Fruit fly (Drosophila melanogaster) whole organism, embryonic: ENCODE results near the gene CG9302.

Experiments used
- Aef1 ChIP-seq: fragments of 200-800 bp; sonication (Bioruptor generic); IDR thresholded peaks from 3 replicates; pipeline ENCODE4 v1.3.6; 2022; ENCODE audit warnings: missing biosample characterization, missing genetic modification characterization
- B-H2 ChIP-seq: fragments of 200-800 bp; sonication (Bioruptor generic); optimal IDR thresholded peaks from 2 replicates; lab custom pipeline; 2018; ENCODE audit warnings: missing biosample characterization, mild to moderate bottlenecking, missing genetic modification characterization
- BEAF-32 ChIP-seq: fragments of 200-800 bp; sonication (Bioruptor generic); optimal IDR thresholded peaks from 3 replicates; lab custom pipeline; 2017; ENCODE audit warnings: missing biosample characterization, missing genetic modification characterization, mild to moderate bottlenecking, moderate library complexity, missing genetic modification reagents
- CG10654 ChIP-seq: fragments of 200-800 bp; sonication (Bioruptor generic); optimal IDR thresholded peaks from 2 replicates; lab custom pipeline; 2016; ENCODE audit warnings: missing biosample characterization, missing genetic modification characterization
- CG12659 ChIP-seq: fragments of 200-800 bp; sonication (Bioruptor generic); optimal IDR thresholded peaks from 3 replicates; lab custom pipeline; 2017; ENCODE audit warnings: mild to moderate bottlenecking, missing biosample characterization, missing genetic modification reagents, missing genetic modification characterization
- CG13775 ChIP-seq: fragments of 200-800 bp; sonication (Bioruptor generic); optimal IDR thresholded peaks from 3 replicates; lab custom pipeline; 2017; ENCODE audit warnings: missing biosample characterization, mild to moderate bottlenecking, missing genetic modification characterization
- CG15696 ChIP-seq: fragments of 200-800 bp; sonication (Bioruptor generic); optimal IDR thresholded peaks from 2 replicates; lab custom pipeline; 2019; ENCODE audit warnings: missing biosample characterization, mild to moderate bottlenecking, missing genetic modification characterization, moderate library complexity
- CG17829 ChIP-seq: fragments of 200-800 bp; optimal IDR thresholded peaks from 2 replicates; lab custom pipeline; 2019; ENCODE audit warnings: missing biosample characterization, mild to moderate bottlenecking, missing genetic modification characterization, moderate library complexity
- CG2120 ChIP-seq: fragments of 200-800 bp; sonication (Bioruptor generic); optimal IDR thresholded peaks from 3 replicates; lab custom pipeline; 2016; ENCODE audit warnings: missing biosample characterization, missing genetic modification characterization
- CG32532 ChIP-seq: fragments of 200-800 bp; sonication (Bioruptor generic); IDR thresholded peaks from 2 replicates; pipeline ENCODE4 v1.3.6; 2022; ENCODE audit warnings: missing biosample characterization, missing genetic modification characterization
- CG32767 ChIP-seq: fragments of 200-800 bp; sonication (Bioruptor generic); IDR thresholded peaks from 2 replicates; pipeline ENCODE4 v1.3.6; 2022; ENCODE audit warnings: missing biosample characterization, missing genetic modification characterization
- CG4328 ChIP-seq: fragments of 200-800 bp; sonication (Bioruptor generic); optimal IDR thresholded peaks from 3 replicates; lab custom pipeline; 2017; ENCODE audit warnings: missing biosample characterization, missing genetic modification reagents, missing genetic modification characterization
- CG4360 ChIP-seq: fragments of 200-800 bp; sonication (Bioruptor generic); IDR thresholded peaks from 2 replicates; pipeline ENCODE4 v1.3.6; 2022; ENCODE audit warnings: missing biosample characterization, missing genetic modification characterization
- CG6689 ChIP-seq: fragments of 200-800 bp; sonication (Bioruptor generic); IDR thresholded peaks from 2 replicates; pipeline ENCODE4 v1.3.6; 2022; ENCODE audit warnings: missing biosample characterization, missing genetic modification characterization
- CG7928 ChIP-seq: fragments of 200-800 bp; sonication (Bioruptor generic); optimal IDR thresholded peaks from 2 replicates; lab custom pipeline; 2017; ENCODE audit warnings: missing biosample characterization, mild to moderate bottlenecking, missing genetic modification characterization
- CG8281 ChIP-seq: fragments of 200-800 bp; sonication (Bioruptor generic); optimal IDR thresholded peaks from 2 replicates; lab custom pipeline; 2018; ENCODE audit warnings: missing biosample characterization, mild to moderate bottlenecking, missing genetic modification characterization, moderate library complexity
- CG8359 ChIP-seq: fragments of 200-800 bp; sonication (Bioruptor generic); optimal IDR thresholded peaks from 2 replicates; lab custom pipeline; 2017; ENCODE audit warnings: missing biosample characterization, mild to moderate bottlenecking, missing genetic modification characterization, borderline replicate concordance
- CG8478 ChIP-seq: fragments of >200 bp; optimal IDR thresholded peaks from 2 replicates; lab custom pipeline; 2018
- CG9215 ChIP-seq: fragments of 200-800 bp; sonication (Bioruptor generic); IDR thresholded peaks from 2 replicates; pipeline ENCODE4 v1.3.6; 2022; ENCODE audit warnings: missing biosample characterization, missing genetic modification characterization
- D ChIP-seq, 2 experiments: fragments of 200-800 bp in 1 of 2; fragments of >200 bp in 1 of 2; sonication (Bioruptor generic) in 1 of 2; optimal IDR thresholded peaks; 2 replicates in 1 of 2; 3 replicates in 1 of 2; lab custom pipeline; 2017; ENCODE audit warnings: mild to moderate bottlenecking in 1 of 2, missing biosample characterization in 1 of 2, missing genetic modification characterization in 1 of 2, missing genetic modification reagents in 1 of 2
- Dbx ChIP-seq: fragments of 200-800 bp; sonication (Bioruptor generic); IDR thresholded peaks from 3 replicates; pipeline ENCODE4 v1.3.6; 2022; ENCODE audit warnings: missing biosample characterization, missing genetic modification characterization
- E2f2 ChIP-seq: fragments of 200-800 bp; sonication (Bioruptor generic); IDR thresholded peaks from 2 replicates; pipeline ENCODE4 v1.3.6; 2022; ENCODE audit warnings: missing biosample characterization, missing genetic modification characterization
- H2.0 ChIP-seq: fragments of 200-800 bp; sonication (Bioruptor generic); IDR thresholded peaks from 2 replicates; pipeline ENCODE4 v1.3.6; 2022; ENCODE audit warnings: missing biosample characterization, missing genetic modification characterization
- HHEX ChIP-seq: fragments of 200-800 bp; sonication (Bioruptor generic); optimal IDR thresholded peaks from 3 replicates; lab custom pipeline; 2017; ENCODE audit warnings: missing biosample characterization, mild to moderate bottlenecking, missing genetic modification characterization, missing genetic modification reagents
- Hmr ChIP-seq: fragments of 200-800 bp; sonication (Bioruptor generic); optimal IDR thresholded peaks from 3 replicates; lab custom pipeline; 2017; ENCODE audit warnings: mild to moderate bottlenecking, missing biosample characterization, missing genetic modification reagents, missing genetic modification characterization
- Max ChIP-seq: fragments of 200-800 bp; sonication (Bioruptor generic); optimal IDR thresholded peaks from 2 replicates; lab custom pipeline; 2016; ENCODE audit warnings: missing biosample characterization, mild to moderate bottlenecking, missing genetic modification characterization
- NFAT ChIP-seq: fragments of 200-800 bp; sonication (Bioruptor generic); IDR thresholded peaks from 2 replicates; pipeline ENCODE4 v1.3.6; 2022; ENCODE audit warnings: missing biosample characterization, missing genetic modification characterization
- Rfx ChIP-seq: fragments of 200-800 bp; sonication (Bioruptor generic); IDR thresholded peaks from 2 replicates; pipeline ENCODE4 v1.3.6; 2022; ENCODE audit warnings: missing biosample characterization, missing genetic modification characterization
- Rx ChIP-seq: fragments of 200-800 bp; sonication (Bioruptor generic); IDR thresholded peaks from 2 replicates; pipeline ENCODE4 v1.3.6; 2022; ENCODE audit warnings: missing biosample characterization, missing genetic modification characterization
- Xbp1 ChIP-seq: fragments of 200-800 bp; sonication (Bioruptor generic); optimal IDR thresholded peaks from 3 replicates; lab custom pipeline; 2016; ENCODE audit warnings: missing biosample characterization, mild to moderate bottlenecking, missing genetic modification characterization
- YL-1 ChIP-seq: fragments of 200-800 bp; sonication (Bioruptor generic); optimal IDR thresholded peaks from 3 replicates; lab custom pipeline; 2017; ENCODE audit warnings: missing biosample characterization, mild to moderate bottlenecking, missing genetic modification characterization
- ci ChIP-seq: fragments of 200-800 bp; sonication (Bioruptor generic); IDR thresholded peaks from 3 replicates; pipeline ENCODE4 v1.3.6; 2022; ENCODE audit warnings: missing biosample characterization, missing genetic modification characterization
- crol ChIP-seq: fragments of 200-800 bp; sonication (Bioruptor generic); IDR thresholded peaks from 2 replicates; pipeline ENCODE4 v1.3.6; 2022; ENCODE audit warnings: missing biosample characterization, missing genetic modification characterization
- crp ChIP-seq, 2 experiments: fragments of 200-800 bp; sonication (Bioruptor generic); optimal IDR thresholded peaks; 2 replicates in 1 of 2; 3 replicates in 1 of 2; lab custom pipeline; 2017; ENCODE audit warnings: missing biosample characterization in 2 of 2, missing genetic modification characterization in 2 of 2, mild to moderate bottlenecking in 1 of 2, moderate library complexity in 1 of 2
- dmrt11E ChIP-seq: fragments of 200-800 bp; sonication (Bioruptor generic); optimal IDR thresholded peaks from 3 replicates; lab custom pipeline; 2018; ENCODE audit warnings: missing biosample characterization, mild to moderate bottlenecking, missing genetic modification characterization, moderate library complexity
- esg ChIP-seq: fragments of 200-800 bp; sonication (Bioruptor generic); conservative IDR thresholded peaks from 2 replicates; pipeline ENCODE4 v1.3.6; 2022; ENCODE audit warnings: missing biosample characterization, missing genetic modification characterization
- fd3F ChIP-seq: fragments of 200-800 bp; sonication (Bioruptor generic); optimal IDR thresholded peaks from 2 replicates; lab custom pipeline; 2018; ENCODE audit warnings: missing biosample characterization, mild to moderate bottlenecking, missing genetic modification characterization, moderate library complexity
- her ChIP-seq: fragments of 200-800 bp; sonication (Bioruptor generic); optimal IDR thresholded peaks from 2 replicates; lab custom pipeline; 2016; ENCODE audit warnings: missing biosample characterization, missing genetic modification characterization
- klu ChIP-seq: fragments of 200-800 bp; sonication (Bioruptor generic); IDR thresholded peaks from 2 replicates; pipeline ENCODE4 v1.3.6; 2022; ENCODE audit warnings: missing biosample characterization, missing genetic modification characterization
- lab ChIP-seq: fragments of 200-800 bp; sonication (Bioruptor generic); optimal IDR thresholded peaks from 3 replicates; lab custom pipeline; 2017; ENCODE audit warnings: missing biosample characterization, missing genetic modification characterization, mild to moderate bottlenecking, moderate library complexity, missing genetic modification reagents
- mirr ChIP-seq: fragments of 200-800 bp; sonication (Bioruptor generic); optimal IDR thresholded peaks from 3 replicates; lab custom pipeline; 2018; ENCODE audit warnings: missing biosample characterization, mild to moderate bottlenecking, missing genetic modification characterization
- nom ChIP-seq: fragments of 200-800 bp; sonication (Bioruptor generic); optimal IDR thresholded peaks from 2 replicates; lab custom pipeline; 2017; ENCODE audit warnings: missing biosample characterization, missing genetic modification characterization, mild to moderate bottlenecking, moderate library complexity, missing genetic modification reagents
- org-1 ChIP-seq: fragments of 200-800 bp; sonication (Bioruptor generic); optimal IDR thresholded peaks from 2 replicates; lab custom pipeline; 2017; ENCODE audit warnings: missing biosample characterization, missing genetic modification characterization
- repo ChIP-seq: fragments of 200-800 bp; sonication (Bioruptor generic); optimal IDR thresholded peaks from 2 replicates; lab custom pipeline; 2016; ENCODE audit warnings: missing biosample characterization, missing genetic modification characterization
- tgo ChIP-seq: fragments of 200-800 bp; sonication (Bioruptor generic); IDR thresholded peaks from 3 replicates; pipeline ENCODE4 v1.3.6; 2022; ENCODE audit warnings: missing biosample characterization, missing genetic modification characterization
- tin ChIP-seq: fragments of 200-800 bp; sonication (Bioruptor generic); optimal IDR thresholded peaks from 3 replicates; lab custom pipeline; 2016; ENCODE audit warnings: missing biosample characterization, missing genetic modification characterization
- ttk ChIP-seq: fragments of 200-800 bp; sonication (Bioruptor generic); IDR thresholded peaks from 2 replicates; pipeline ENCODE4 v2.1.2; 2022; ENCODE audit warnings: missing biosample characterization, missing genetic modification characterization
- tx ChIP-seq: fragments of 200-800 bp; sonication (Bioruptor generic); optimal IDR thresholded peaks from 2 replicates; lab custom pipeline; 2016; ENCODE audit warnings: missing biosample characterization, missing genetic modification characterization
- zf30C ChIP-seq: fragments of 200-800 bp; sonication (Bioruptor generic); optimal IDR thresholded peaks from 3 replicates; lab custom pipeline; 2018; ENCODE audit warnings: missing biosample characterization, mild to moderate bottlenecking, missing genetic modification characterization

CG9302 gene

dm6 chr2L:13366109-13366747 is 12.1 kb downstream of the CG9302 start, which contains the start of the genes Nnp-1 and Grx3:
Gene Nnp-1, minus strand, starts transcription at chr2L:13366189.
Gene Grx3, plus strand, starts transcription at chr2L:13366447.
- TF ChIP-seq tin (GFP tag; lab: Kevin White, UChicago) (peak; percentile 54), CG15696 (tag; lab: Kevin White, UChicago) (peak; percentile 65), CG8359 (GFP tag; lab: Kevin White, UChicago) (no peak), D (optimal IDR thresholded peaks at IDR 0.05; lab: Kevin White, UChicago) (no peak), D (GFP tag; optimal IDR thresholded peaks at IDR 0.05; lab: Kevin White, UChicago) (peak; percentile 6), Hmr (GFP tag; lab: Kevin White, UChicago) (peak; percentile 20), NFAT (GFP tag; lab: Robert Waterston, UW) (no peak), tgo (GFP tag; lab: Robert Waterston, UW) (peak; percentile 64), klu (peak; percentile 14; the same call in 1 of the 2 replicates), dmrt11E (tag; lab: Kevin White, UChicago) (peak; percentile 61), crol (GFP tag; lab: Robert Waterston, UW) (no peak), CG8478 (lab: Kevin White, UChicago) (no peak), tx (GFP tag; lab: Kevin White, UChicago) (no peak), esg (GFP tag; lab: Robert Waterston, UW) (0 out of 2 replicates have a peak, but pooled peaks have one; percentile 29), CG2120 (GFP tag; lab: Kevin White, UChicago) (peak; percentile 52), Rx (GFP tag; lab: Robert Waterston, UW) (no peak), Aef1 (GFP tag; lab: Robert Waterston, UW) (peak; percentile 30; the same call in 2 of the 3 replicates), H2.0 (GFP tag; lab: Robert Waterston, UW) (0 out of 2 replicates have a peak, but pooled peaks have one; percentile 16), BEAF-32 (GFP tag; lab: Kevin White, UChicago) (peak; percentile 41), repo (GFP tag; lab: Kevin White, UChicago) (no peak), ci (GFP tag; lab: Robert Waterston, UW) (0 out of 3 replicates have a peak, but pooled peaks have one; percentile 12), CG32767 (peak; percentile 26; the same call in 1 of the 2 replicates), mirr (GFP tag; lab: Kevin White, UChicago) (no peak), CG12659 (peak; percentile 79), fd3F (GFP tag; lab: Kevin White, UChicago) (peak; percentile 51), org-1 (GFP tag; lab: Kevin White, UChicago) (no peak), Max (GFP tag; lab: Kevin White, UChicago) (peak; percentile 98), zf30C (GFP tag; lab: Kevin White, UChicago) (no peak), CG17829 (tag; lab: Kevin White, UChicago) (peak; percentile 69), B-H2 (GFP tag; lab: Kevin White, UChicago) (peak; percentile 73), nom (GFP tag; lab: Kevin White, UChicago) (no peak), lab (GFP tag; lab: Kevin White, UChicago) (no peak), ttk (GFP tag; lab: Robert Waterston, UW) (peak; percentile 34; the same call in 1 of the 2 replicates), CG4360 (peak; percentile 46; the same call in 1 of the 2 replicates), Dbx (GFP tag; lab: Robert Waterston, UW) (peak; percentile 16; the same call in 1 of the 3 replicates), CG6689 (peak; percentile 49), CG7928 (GFP tag; lab: Kevin White, UChicago) (peak; percentile 44), CG13775 (GFP tag; lab: Kevin White, UChicago) (peak; percentile 44), crp (GFP tag; optimal IDR thresholded peaks at IDR 0.05; lab: Kevin White, UChicago) (peak; percentile 64 to 91), Xbp1 (GFP tag; lab: Kevin White, UChicago) (peak; percentile 53), CG10654 (peak; percentile 30), her (GFP tag; lab: Kevin White, UChicago) (peak; percentile 33), YL-1 (GFP tag; lab: Kevin White, UChicago) (peak; percentile 78), Rfx (GFP tag; lab: Robert Waterston, UW) (peak; percentile 61), E2f2 (GFP tag; lab: Robert Waterston, UW) (0 out of 2 replicates have a peak, but pooled peaks have one; percentile 16), HHEX (no peak), CG32532 (peak; percentile 56; the same call in 1 of the 2 replicates), CG9215 (GFP tag; lab: Robert Waterston, UW) (peak; percentile 57), CG8281 (tag; lab: Kevin White, UChicago) (peak; percentile 31), CG4328 (GFP tag; lab: Kevin White, UChicago) (peak; percentile 34)
